Worm (Caenorhabditis elegans): ENCODE data around the gene srt-65.

ce11 chrV:5194508-5194907 is 21.8 kb upstream of the srt-65 start, which contains the start of gene abu-8:
- TF ChIP-seq madf-3 (GFP tag; IDR thresholded peaks at IDR 0.05) (no peak), nfya-1 (tag; optimal IDR thresholded peaks at IDR 0.05; ENCODE audit: borderline replicate concordance, insufficient read depth) (no peak), ceh-27 (GFP tag; optimal IDR thresholded peaks at IDR 0.05) (no peak), dox-1 (GFP tag; IDR thresholded peaks at IDR 0.05) (no peak), B0035.1 (tag; optimal IDR thresholded peaks at IDR 0.05) (no peak), nhr-80 (tag; optimal IDR thresholded peaks at IDR 0.05) (no peak), fkh-3 (tag; optimal IDR thresholded peaks at IDR 0.05) (no peak), ama-1 (optimal IDR thresholded peaks at IDR 0.05) (no peak), ama-1 (GFP tag; optimal IDR thresholded peaks at IDR 0.05) (no peak)

All from whole organism, young adult.